Worm (Caenorhabditis elegans): ENCODE results near the gene gar-1.

DNA sequence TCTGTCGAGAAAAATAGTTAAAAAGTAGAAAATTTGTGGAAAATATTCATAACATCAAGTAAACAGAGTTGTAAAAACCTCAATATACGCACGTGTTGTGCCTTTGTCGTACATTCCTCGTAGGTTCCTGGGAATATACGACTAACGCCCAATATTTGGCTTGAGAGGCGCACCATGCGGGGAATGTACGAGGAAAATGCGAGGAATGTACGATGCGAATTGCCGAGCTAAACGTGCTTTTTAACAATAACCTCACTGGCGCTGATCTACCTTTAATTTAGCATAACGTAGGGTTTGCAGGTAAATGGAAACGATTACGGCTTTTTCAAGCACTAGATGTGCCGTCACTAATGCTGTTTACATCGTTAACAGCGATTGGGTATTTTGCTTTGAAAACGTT, 16.2 kb downstream of the gar-1 start, which contains the start of gene C15B12.9:
- TF ChIP-seq ztf-29 (GFP tag; IDR thresholded peaks at IDR 0.05) (no peak), cog-1 (tag; optimal IDR thresholded peaks at IDR 0.05) (no peak), tab-1 (GFP tag; IDR thresholded peaks at IDR 0.05) (no peak), ref-1 (GFP tag; conservative IDR thresholded peaks at IDR 0.05) (no peak), T22C8.4 (GFP tag; IDR thresholded peaks at IDR 0.05) (no peak), flt-1 (GFP tag; IDR thresholded peaks at IDR 0.05) (no peak), klf-2 (GFP tag; conservative IDR thresholded peaks at IDR 0.05) (no peak), ztf-23 (GFP tag; IDR thresholded peaks at IDR 0.05) (no peak)

Data from whole organism, midembryonic.